Fruit fly (Drosophila melanogaster) whole organism, embryonic: ENCODE measurements around the gene Grip91.

Experiments
- Aef1 ChIP-seq: fragments of 200-800 bp; sonication (Bioruptor generic); IDR thresholded peaks from 3 replicates; pipeline ENCODE4 v1.3.6; 2022; ENCODE audit warnings: missing biosample characterization, missing genetic modification characterization
- BtbVII ChIP-seq: fragments of 200-800 bp; sonication (Bioruptor generic); optimal IDR thresholded peaks from 3 replicates; lab custom pipeline; 2017; ENCODE audit warnings: missing biosample characterization, mild to moderate bottlenecking, missing genetic modification characterization
- CG1024 ChIP-seq: fragments of 200-800 bp; sonication (Bioruptor generic); IDR thresholded peaks from 2 replicates; pipeline ENCODE4 v1.3.6; 2022; ENCODE audit warnings: missing biosample characterization, missing genetic modification characterization
- CG10959 ChIP-seq: fragments of 200-800 bp; sonication (Bioruptor generic); IDR thresholded peaks from 2 replicates; pipeline ENCODE4 v1.3.6; 2022; ENCODE audit warnings: missing biosample characterization, missing genetic modification characterization
- CG11695 ChIP-seq: fragments of 200-800 bp; sonication (Bioruptor generic); IDR thresholded peaks from 3 replicates; pipeline ENCODE4 v1.3.6; 2022; ENCODE audit warnings: missing biosample characterization, missing genetic modification characterization
- CG12942 ChIP-seq: fragments of 200-800 bp; sonication (Bioruptor generic); optimal IDR thresholded peaks from 3 replicates; lab custom pipeline; 2016; ENCODE audit warnings: missing biosample characterization, missing genetic modification characterization
- CG13624 ChIP-seq: fragments of 200-800 bp; sonication (Bioruptor generic); optimal IDR thresholded peaks from 2 replicates; lab custom pipeline; 2016; ENCODE audit warnings: missing biosample characterization, missing genetic modification characterization
- CG13894 ChIP-seq: fragments of 200-800 bp; sonication (Bioruptor generic); optimal IDR thresholded peaks from 3 replicates; lab custom pipeline; 2018; ENCODE audit warnings: missing biosample characterization, mild to moderate bottlenecking, missing genetic modification characterization, moderate library complexity
- CG14667 ChIP-seq: fragments of 200-800 bp; sonication (Bioruptor generic); IDR thresholded peaks from 2 replicates; pipeline ENCODE4 v1.3.6; 2022; ENCODE audit warnings: missing biosample characterization, missing genetic modification characterization
- CG14710 ChIP-seq: fragments of 200-800 bp; sonication (Bioruptor generic); optimal IDR thresholded peaks from 3 replicates; lab custom pipeline; 2019; ENCODE audit warnings: missing biosample characterization, mild to moderate bottlenecking, missing genetic modification characterization, moderate library complexity
- CG15073 ChIP-seq: fragments of 200-800 bp; sonication (Bioruptor generic); optimal IDR thresholded peaks from 2 replicates; lab custom pipeline; 2016; ENCODE audit warnings: missing biosample characterization, missing genetic modification characterization
- CG16815 ChIP-seq: fragments of 200-800 bp; sonication (Bioruptor generic); optimal IDR thresholded peaks from 3 replicates; lab custom pipeline; 2017; ENCODE audit warnings: missing biosample characterization, mild to moderate bottlenecking, missing genetic modification characterization
- CG17912 ChIP-seq: fragments of 200-800 bp; sonication (Bioruptor generic); optimal IDR thresholded peaks from 2 replicates; lab custom pipeline; 2018; ENCODE audit warnings: missing biosample characterization, mild to moderate bottlenecking, missing genetic modification characterization
- CG2889 ChIP-seq: fragments of 200-800 bp; sonication (Bioruptor generic); IDR thresholded peaks from 3 replicates; pipeline ENCODE4 v1.3.6; 2022; ENCODE audit warnings: missing biosample characterization, missing genetic modification characterization
- CG30431 ChIP-seq: fragments of 200-800 bp; sonication (Bioruptor generic); optimal IDR thresholded peaks from 2 replicates; lab custom pipeline; 2017; ENCODE audit warnings: missing biosample characterization, missing genetic modification characterization
- CG33557 ChIP-seq: fragments of 200-800 bp; sonication (Bioruptor generic); optimal IDR thresholded peaks from 2 replicates; lab custom pipeline; 2019; ENCODE audit warnings: missing biosample characterization, mild to moderate bottlenecking, missing genetic modification characterization, moderate library complexity
- CG34422 ChIP-seq: fragments of 200-800 bp; sonication (Bioruptor generic); IDR thresholded peaks from 3 replicates; pipeline ENCODE4 v1.3.6; 2022; ENCODE audit warnings: missing biosample characterization, missing genetic modification characterization
- CG4360 ChIP-seq: fragments of 200-800 bp; sonication (Bioruptor generic); IDR thresholded peaks from 2 replicates; pipeline ENCODE4 v1.3.6; 2022; ENCODE audit warnings: missing biosample characterization, missing genetic modification characterization
- CG7963 ChIP-seq: fragments of 200-800 bp; sonication (Bioruptor generic); IDR thresholded peaks from 3 replicates; pipeline ENCODE4 v1.3.6; 2022; ENCODE audit warnings: missing biosample characterization, missing genetic modification characterization; ENCODE audit not compliant: partially characterized antibody
- CG7987 ChIP-seq: fragments of 200-800 bp; sonication (Bioruptor generic); optimal IDR thresholded peaks from 2 replicates; lab custom pipeline; 2018; ENCODE audit warnings: missing biosample characterization, mild to moderate bottlenecking, missing genetic modification characterization, moderate library complexity
- CG8281 ChIP-seq: fragments of 200-800 bp; sonication (Bioruptor generic); optimal IDR thresholded peaks from 2 replicates; lab custom pipeline; 2018; ENCODE audit warnings: missing biosample characterization, mild to moderate bottlenecking, missing genetic modification characterization, moderate library complexity
- CkIIα-i1 ChIP-seq: fragments of 200-800 bp; sonication (Bioruptor generic); IDR thresholded peaks from 2 replicates; pipeline ENCODE4 v1.3.6; 2022; ENCODE audit warnings: missing biosample characterization, missing genetic modification characterization
- D19B ChIP-seq: fragments of 200-800 bp; sonication (Bioruptor generic); optimal IDR thresholded peaks from 2 replicates; lab custom pipeline; 2017; ENCODE audit warnings: missing biosample characterization, mild to moderate bottlenecking, missing genetic modification characterization
- Dek ChIP-seq: fragments of 200-800 bp; sonication (Bioruptor generic); optimal IDR thresholded peaks from 3 replicates; lab custom pipeline; 2019; ENCODE audit warnings: missing biosample characterization, mild to moderate bottlenecking, missing genetic modification characterization, moderate library complexity
- E2f1 ChIP-seq: fragments of 200-800 bp; sonication (Bioruptor generic); IDR thresholded peaks from 2 replicates; pipeline ENCODE4 v1.3.6; 2022; ENCODE audit warnings: missing biosample characterization, missing genetic modification characterization
- Eip74EF ChIP-seq, 2 experiments: fragments of 200-800 bp in 1 of 2; fragments of >200 bp in 1 of 2; sonication (Bioruptor generic) in 1 of 2; optimal IDR thresholded peaks; 2 replicates each; lab custom pipeline; 2017 to 2019; ENCODE audit warnings: missing biosample characterization in 2 of 2, missing genetic modification characterization in 2 of 2, mild to moderate bottlenecking in 1 of 2, moderate library complexity in 1 of 2
- H2.0 ChIP-seq: fragments of 200-800 bp; sonication (Bioruptor generic); IDR thresholded peaks from 2 replicates; pipeline ENCODE4 v1.3.6; 2022; ENCODE audit warnings: missing biosample characterization, missing genetic modification characterization
- Opbp ChIP-seq: fragments of 200-800 bp; sonication (Bioruptor generic); IDR thresholded peaks from 3 replicates; pipeline ENCODE4 v1.3.6; 2022; ENCODE audit warnings: missing biosample characterization, missing genetic modification characterization; ENCODE audit not compliant: partially characterized antibody
- Ravus ChIP-seq: fragments of 200-800 bp; sonication (Bioruptor generic); IDR thresholded peaks from 2 replicates; pipeline ENCODE4 v1.3.6; 2022; ENCODE audit warnings: missing biosample characterization, missing genetic modification characterization
- Usf ChIP-seq: fragments of 200-800 bp; sonication (Bioruptor generic); optimal IDR thresholded peaks from 2 replicates; lab custom pipeline; 2017; ENCODE audit warnings: missing genotype, missing biosample characterization, missing genetic modification characterization
- ac ChIP-seq: fragments of 200-800 bp; sonication (Bioruptor generic); optimal IDR thresholded peaks from 3 replicates; lab custom pipeline; 2017; ENCODE audit warnings: missing biosample characterization, mild to moderate bottlenecking, missing genetic modification characterization
- ara ChIP-seq: fragments of 200-800 bp; sonication (Bioruptor generic); IDR thresholded peaks from 2 replicates; pipeline ENCODE4 v1.3.6; 2022; ENCODE audit warnings: missing biosample characterization, missing genetic modification characterization
- cas ChIP-seq: fragments of 200-800 bp; sonication (Bioruptor generic); IDR thresholded peaks from 2 replicates; pipeline ENCODE4 v1.3.6; 2022; ENCODE audit warnings: missing biosample characterization, missing genetic modification characterization
- ci ChIP-seq: fragments of 200-800 bp; sonication (Bioruptor generic); IDR thresholded peaks from 3 replicates; pipeline ENCODE4 v1.3.6; 2022; ENCODE audit warnings: missing biosample characterization, missing genetic modification characterization
- dan ChIP-seq: fragments of 200-800 bp; sonication (Bioruptor generic); IDR thresholded peaks from 2 replicates; pipeline ENCODE4 v1.3.6; 2022; ENCODE audit warnings: missing biosample characterization, missing genetic modification characterization
- danr ChIP-seq: fragments of 200-800 bp; sonication (Bioruptor generic); IDR thresholded peaks from 2 replicates; pipeline ENCODE4 v1.3.6; 2022; ENCODE audit warnings: missing biosample characterization, missing genetic modification characterization
- dysf ChIP-seq: fragments of 200-800 bp; sonication (Bioruptor generic); IDR thresholded peaks from 3 replicates; pipeline ENCODE4 v1.3.6; 2022; ENCODE audit warnings: missing biosample characterization, missing genetic modification characterization
- fd102C ChIP-seq: fragments of 200-800 bp; sonication (Bioruptor generic); optimal IDR thresholded peaks from 2 replicates; lab custom pipeline; 2018; ENCODE audit warnings: missing biosample characterization, mild to moderate bottlenecking, missing genetic modification characterization, moderate library complexity
- ftz-f1 ChIP-seq: fragments of 200-800 bp; sonication (Bioruptor generic); optimal IDR thresholded peaks from 2 replicates; lab custom pipeline; 2016; ENCODE audit warnings: missing biosample characterization, missing genetic modification characterization
- gce ChIP-seq: fragments of 200-800 bp; sonication (Bioruptor generic); IDR thresholded peaks from 3 replicates; pipeline ENCODE4 v1.3.6; 2022; ENCODE audit warnings: missing biosample characterization, missing genetic modification characterization
- grau ChIP-seq: fragments of 200-800 bp; optimal IDR thresholded peaks from 3 replicates; lab custom pipeline; 2019; ENCODE audit warnings: missing biosample characterization, mild to moderate bottlenecking, missing genetic modification characterization, moderate library complexity
- odd ChIP-seq: fragments of 200-800 bp; sonication (Bioruptor generic); optimal IDR thresholded peaks from 2 replicates; lab custom pipeline; 2017; ENCODE audit warnings: missing biosample characterization, mild to moderate bottlenecking, missing genetic modification characterization
- pho ChIP-seq: fragments of 200-800 bp; sonication (Bioruptor generic); optimal IDR thresholded peaks from 2 replicates; lab custom pipeline; 2016; ENCODE audit warnings: missing biosample characterization, missing genetic modification characterization
- row ChIP-seq: fragments of 200-800 bp; sonication (Bioruptor generic); IDR thresholded peaks from 3 replicates; pipeline ENCODE4 v1.3.6; 2022; ENCODE audit warnings: missing biosample characterization, missing genetic modification characterization
- sna ChIP-seq: fragments of 200-800 bp; sonication (Bioruptor generic); IDR thresholded peaks from 2 replicates; pipeline ENCODE4 v1.3.6; 2022; ENCODE audit warnings: missing biosample characterization, missing genetic modification characterization; ENCODE audit not compliant: partially characterized antibody
- sr ChIP-seq: fragments of 200-800 bp; sonication (Bioruptor generic); IDR thresholded peaks from 3 replicates; pipeline ENCODE4 v1.3.6; 2022; ENCODE audit warnings: missing biosample characterization, missing genetic modification characterization
- tup ChIP-seq: fragments of 200-800 bp; sonication (Bioruptor generic); optimal IDR thresholded peaks from 2 replicates; lab custom pipeline; 2016; ENCODE audit warnings: missing biosample characterization, mild to moderate bottlenecking, missing genetic modification characterization, moderate library complexity
- zen ChIP-seq: fragments of 200-800 bp; sonication (Bioruptor generic); optimal IDR thresholded peaks from 3 replicates; lab custom pipeline; 2018; ENCODE audit warnings: missing biosample characterization, mild to moderate bottlenecking, missing genetic modification characterization, moderate library complexity

Gene Grip91

DNA sequence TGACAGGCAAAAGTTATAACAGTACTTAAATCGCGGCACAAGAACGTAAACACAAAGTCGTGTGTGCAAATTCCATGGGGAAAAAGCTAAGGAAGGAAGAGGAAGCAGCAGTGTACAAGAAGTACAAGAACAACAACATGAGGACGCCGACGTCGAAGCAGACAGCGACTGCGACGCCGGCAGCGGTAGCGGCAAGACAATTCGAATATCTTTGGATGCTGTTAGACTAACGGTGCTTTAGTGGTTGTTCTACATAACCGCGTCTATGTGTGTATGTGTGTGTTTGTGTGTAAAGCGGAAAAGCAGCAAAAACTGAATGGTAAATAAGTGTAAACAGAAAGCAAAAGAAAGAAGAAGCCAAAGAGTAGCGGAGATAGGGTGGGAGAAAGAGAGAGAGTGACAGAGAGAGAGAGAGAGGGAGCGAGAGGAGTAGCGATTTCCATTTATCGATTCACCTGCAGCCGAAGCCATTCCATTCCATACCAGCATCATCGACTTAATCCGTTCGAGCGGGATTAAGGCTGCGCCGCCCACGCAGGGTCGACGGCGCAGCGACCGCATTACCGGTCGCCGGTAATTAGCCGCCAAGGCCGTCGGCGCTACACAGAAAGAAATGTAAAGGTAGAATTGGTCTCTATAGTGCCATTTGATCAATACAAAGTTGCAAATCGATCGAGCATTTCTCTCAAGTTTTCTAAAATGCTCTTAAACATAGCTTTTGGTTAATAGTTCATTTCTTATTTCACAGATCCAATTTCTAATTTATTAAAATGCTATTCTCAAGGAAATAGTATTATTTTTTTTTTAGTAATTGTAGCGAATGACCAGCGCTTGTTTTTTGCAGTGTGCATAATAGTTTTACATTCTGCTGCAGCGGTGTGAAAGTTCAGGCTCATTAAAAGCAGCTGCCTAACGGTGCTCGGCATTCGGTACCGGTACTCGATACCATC is 39.8 kb upstream of the Grip91 start (continued):
- TF ChIP-seq CG2889 (GFP tag; lab: Robert Waterston, UW) (no peak), CG1024 (no peak), ci (peak; percentile 36; the same call in 1 of the 3 replicates), CG15073 (GFP tag; lab: Kevin White, UChicago) (no peak), Eip74EF (GFP tag; optimal IDR thresholded peaks at IDR 0.05; lab: Kevin White, UChicago) (peak in 1 of 2 experiments; percentile 15), odd (GFP tag; lab: Kevin White, UChicago) (peak; percentile 49), CG11695 (GFP tag; lab: Robert Waterston, UW) (peak; percentile 59; the same call in 2 of the 3 replicates), cas (GFP tag; lab: Robert Waterston, UW) (no peak), ara (GFP tag; lab: Robert Waterston, UW) (peak; percentile 14; the same call in 1 of the 2 replicates), CG12942 (GFP tag; lab: Kevin White, UChicago) (no peak), dan (GFP tag; lab: Robert Waterston, UW) (no peak), CG7963 (GFP tag; lab: Robert Waterston, UW) (no peak), CG34422 (GFP tag; lab: Robert Waterston, UW) (no peak), CG16815 (no peak), CG4360 (GFP tag; lab: Robert Waterston, UW) (0 out of 2 replicates have a peak, but pooled peaks have one; percentile 26), ftz-f1 (GFP tag; lab: Kevin White, UChicago) (peak; percentile 12), CG10959 (GFP tag; lab: Robert Waterston, UW) (0 out of 2 replicates have a peak, but pooled peaks have one; percentile 39), zen (tag; lab: Kevin White, UChicago) (peak; percentile 69), ac (GFP tag; lab: Kevin White, UChicago) (no peak), tup (peak; percentile 17), CG13624 (GFP tag; lab: Kevin White, UChicago) (peak; percentile 20), CG17912 (GFP tag; lab: Kevin White, UChicago) (no peak), CG13894 (tag; lab: Kevin White, UChicago) (no peak), grau (tag; lab: Kevin White, UChicago) (peak; percentile 49), sr (GFP tag; lab: Robert Waterston, UW) (no peak), CG30431 (no peak), CG33557 (no peak), CkIIα-i1 (GFP tag; lab: Robert Waterston, UW) (no peak), sna (GFP tag; lab: Robert Waterston, UW) (no peak), fd102C (GFP tag; lab: Kevin White, UChicago) (no peak), row (peak; percentile 50), Opbp (GFP tag; lab: Robert Waterston, UW) (no peak), danr (GFP tag; lab: Robert Waterston, UW) (0 out of 2 replicates have a peak, but pooled peaks have one; percentile 19), Usf (GFP tag; lab: Kevin White, UChicago) (no peak), Dek (tag; lab: Kevin White, UChicago) (peak; percentile 27), BtbVII (GFP tag; lab: Kevin White, UChicago) (no peak), pho (GFP tag; lab: Kevin White, UChicago) (peak; percentile 6), dysf (peak; percentile 67), Aef1 (GFP tag; lab: Robert Waterston, UW) (peak; percentile 31; the same call in 1 of the 3 replicates), H2.0 (GFP tag; lab: Robert Waterston, UW) (0 out of 2 replicates have a peak, but pooled peaks have one; percentile 16), gce (GFP tag; lab: Robert Waterston, UW) (no peak), E2f1 (no peak), CG14710 (tag; lab: Kevin White, UChicago) (peak; percentile 37), CG8281 (tag; lab: Kevin White, UChicago) (peak; percentile 32), CG14667 (GFP tag; lab: Robert Waterston, UW) (no peak), D19B (GFP tag; lab: Kevin White, UChicago) (no peak), CG7987 (GFP tag; lab: Kevin White, UChicago) (no peak), Ravus (GFP tag; lab: Robert Waterston, UW) (no peak)
